Fruit fly (Drosophila melanogaster) whole organism, embryonic: ENCODE results near the gene IFT43.
A peak's percentile ranks its signal among the peaks of the same experiment; 100 is the strongest.

Experiments used
- Ada2b ChIP-seq: fragments of 200-800 bp; sonication (Bioruptor generic); IDR thresholded peaks from 2 replicates; pipeline ENCODE4 v1.3.6; 2022; ENCODE audit warnings: missing biosample characterization, missing genetic modification characterization
- Adf1 ChIP-seq: fragments of 200-800 bp; sonication (Bioruptor generic); IDR thresholded peaks from 2 replicates; pipeline ENCODE4 v1.3.6; 2022; ENCODE audit warnings: missing biosample characterization, missing genetic modification characterization
- Awh ChIP-seq: fragments of 200-800 bp; sonication (Bioruptor generic); IDR thresholded peaks from 2 replicates; pipeline ENCODE4, ENCODE4 v1.3.6; 2022; ENCODE audit warnings: missing biosample characterization, missing genetic modification characterization
- BEAF-32 ChIP-seq: fragments of 200-800 bp; sonication (Bioruptor generic); optimal IDR thresholded peaks from 3 replicates; lab custom pipeline; 2017; ENCODE audit warnings: missing biosample characterization, missing genetic modification characterization, mild to moderate bottlenecking, moderate library complexity, missing genetic modification reagents
- C15 ChIP-seq: fragments of 200-800 bp; sonication (Bioruptor generic); IDR thresholded peaks from 3 replicates; pipeline ENCODE4 v1.3.6; 2022; ENCODE audit warnings: missing biosample characterization, missing genetic modification characterization
- CG11696 ChIP-seq: fragments of 200-800 bp; sonication (Bioruptor generic); IDR thresholded peaks from 2 replicates; pipeline ENCODE4 v1.3.6; 2022; ENCODE audit warnings: missing biosample characterization, missing genetic modification characterization
- CG13624 ChIP-seq: fragments of 200-800 bp; sonication (Bioruptor generic); optimal IDR thresholded peaks from 2 replicates; lab custom pipeline; 2016; ENCODE audit warnings: missing biosample characterization, missing genetic modification characterization
- CG14860 ChIP-seq: fragments of 200-800 bp; sonication (Bioruptor generic); IDR thresholded peaks from 3 replicates; pipeline ENCODE4 v1.3.6; 2022; ENCODE audit warnings: missing biosample characterization, missing genetic modification characterization; ENCODE audit not compliant: partially characterized antibody
- CG16813 ChIP-seq: fragments of 200-800 bp; sonication (Bioruptor generic); IDR thresholded peaks from 3 replicates; pipeline ENCODE4 v1.3.6; 2022; ENCODE audit warnings: missing biosample characterization, missing genetic modification characterization; ENCODE audit not compliant: partially characterized antibody
- CG1832 ChIP-seq: fragments of 200-800 bp; sonication (Bioruptor generic); optimal IDR thresholded peaks from 2 replicates; lab custom pipeline; 2017; ENCODE audit warnings: missing biosample characterization, mild to moderate bottlenecking, missing genetic modification characterization, inconsistent platforms
- CG2116 ChIP-seq: fragments of 200-800 bp; sonication (Bioruptor generic); optimal IDR thresholded peaks from 3 replicates; lab custom pipeline; 2018; ENCODE audit warnings: missing biosample characterization, mild to moderate bottlenecking, missing genetic modification characterization
- CG2129 ChIP-seq: fragments of 200-800 bp; sonication (Bioruptor generic); IDR thresholded peaks from 2 replicates; pipeline ENCODE4 v1.3.6; 2022; ENCODE audit warnings: missing biosample characterization, missing genetic modification characterization; ENCODE audit not compliant: partially characterized antibody
- CG30431 ChIP-seq: fragments of 200-800 bp; sonication (Bioruptor generic); optimal IDR thresholded peaks from 2 replicates; lab custom pipeline; 2017; ENCODE audit warnings: missing biosample characterization, missing genetic modification characterization
- CG31441 ChIP-seq: fragments of 200-800 bp; sonication (Bioruptor generic); IDR thresholded peaks from 2 replicates; pipeline ENCODE4 v1.3.6; 2022; ENCODE audit warnings: missing biosample characterization, missing genetic modification characterization
- CG33557 ChIP-seq: fragments of 200-800 bp; sonication (Bioruptor generic); optimal IDR thresholded peaks from 2 replicates; lab custom pipeline; 2019; ENCODE audit warnings: missing biosample characterization, mild to moderate bottlenecking, missing genetic modification characterization, moderate library complexity
- CG34376 ChIP-seq: fragments of 200-800 bp; sonication (Bioruptor generic); optimal IDR thresholded peaks from 2 replicates; lab custom pipeline; 2018; ENCODE audit warnings: missing biosample characterization, mild to moderate bottlenecking, missing genetic modification characterization
- CG4360 ChIP-seq: fragments of 200-800 bp; sonication (Bioruptor generic); IDR thresholded peaks from 2 replicates; pipeline ENCODE4 v1.3.6; 2022; ENCODE audit warnings: missing biosample characterization, missing genetic modification characterization
- CG43689 ChIP-seq: fragments of 200-800 bp; sonication (Bioruptor generic); IDR thresholded peaks from 2 replicates; pipeline ENCODE4 v1.3.6; 2022; ENCODE audit warnings: missing biosample characterization, missing genetic modification characterization
- CG4617 ChIP-seq: fragments of 200-800 bp; sonication (Bioruptor generic); optimal IDR thresholded peaks from 3 replicates; lab custom pipeline; 2016; ENCODE audit warnings: missing biosample characterization, missing genetic modification characterization, borderline replicate concordance
- CG6272 ChIP-seq: fragments of 200-800 bp; sonication (Bioruptor generic); IDR thresholded peaks from 2 replicates; pipeline ENCODE4 v1.3.6; 2022; ENCODE audit warnings: missing biosample characterization, missing genetic modification characterization
- CG7556 ChIP-seq: fragments of 200-800 bp; sonication (Bioruptor generic); optimal IDR thresholded peaks from 2 replicates; lab custom pipeline; 2017; ENCODE audit warnings: missing biosample characterization, mild to moderate bottlenecking, missing genetic modification characterization
- CG7745 ChIP-seq: fragments of 200-800 bp; sonication (Bioruptor generic); optimal IDR thresholded peaks from 2 replicates; lab custom pipeline; 2018; ENCODE audit warnings: missing biosample characterization, mild to moderate bottlenecking, missing genetic modification characterization, moderate library complexity
- CG8359 ChIP-seq: fragments of 200-800 bp; sonication (Bioruptor generic); optimal IDR thresholded peaks from 2 replicates; lab custom pipeline; 2017; ENCODE audit warnings: missing biosample characterization, mild to moderate bottlenecking, missing genetic modification characterization, borderline replicate concordance
- CG9215 ChIP-seq: fragments of 200-800 bp; sonication (Bioruptor generic); IDR thresholded peaks from 2 replicates; pipeline ENCODE4 v1.3.6; 2022; ENCODE audit warnings: missing biosample characterization, missing genetic modification characterization
- CG9797 ChIP-seq: fragments of 200-800 bp; sonication (Bioruptor generic); optimal IDR thresholded peaks from 3 replicates; lab custom pipeline; 2018; ENCODE audit warnings: missing biosample characterization, mild to moderate bottlenecking, missing genetic modification characterization
- Dad ChIP-seq: fragments of 200-800 bp; sonication (Bioruptor generic); optimal IDR thresholded peaks from 3 replicates; lab custom pipeline; 2016; ENCODE audit warnings: missing biosample characterization, missing genetic modification characterization
- Elba2 ChIP-seq: fragments of 200-800 bp; sonication (Bioruptor generic); optimal IDR thresholded peaks from 3 replicates; lab custom pipeline; 2016; ENCODE audit warnings: missing biosample characterization, missing genetic modification characterization
- Lim3 ChIP-seq: fragments of 200-800 bp; sonication (Bioruptor generic); IDR thresholded peaks from 2 replicates; pipeline ENCODE4 v1.3.6; 2022; ENCODE audit warnings: missing biosample characterization, missing genetic modification characterization
- MESR4 ChIP-seq: fragments of 200-800 bp; sonication (Bioruptor generic); optimal IDR thresholded peaks from 2 replicates; lab custom pipeline; 2018; ENCODE audit warnings: missing biosample characterization, mild to moderate bottlenecking, missing genetic modification characterization, moderate library complexity
- Opbp ChIP-seq: fragments of 200-800 bp; sonication (Bioruptor generic); IDR thresholded peaks from 3 replicates; pipeline ENCODE4 v1.3.6; 2022; ENCODE audit warnings: missing biosample characterization, missing genetic modification characterization; ENCODE audit not compliant: partially characterized antibody
- Ptx1 ChIP-seq: fragments of 200-800 bp; sonication (Bioruptor generic); IDR thresholded peaks from 2 replicates; pipeline ENCODE4 v1.3.6; 2022; ENCODE audit warnings: missing biosample characterization, missing genetic modification characterization
- Scr ChIP-seq: fragments of 200-800 bp; sonication (Bioruptor generic); IDR thresholded peaks from 2 replicates; pipeline ENCODE4 v1.3.6; 2022; ENCODE audit warnings: missing biosample characterization, missing genetic modification characterization; ENCODE audit not compliant: partially characterized antibody
- aop ChIP-seq: fragments of 200-800 bp; sonication (Bioruptor generic); IDR thresholded peaks from 2 replicates; pipeline ENCODE4 v1.3.6; 2022; ENCODE audit warnings: missing biosample characterization, missing genetic modification characterization
- ap ChIP-seq: fragments of 200-800 bp; sonication (Bioruptor generic); IDR thresholded peaks from 2 replicates; pipeline ENCODE4 v1.3.6; 2022; ENCODE audit warnings: missing biosample characterization, missing genetic modification characterization
- ato ChIP-seq: fragments of 200-800 bp; sonication (Bioruptor generic); IDR thresholded peaks from 2 replicates; pipeline ENCODE4 v1.3.6; 2022; ENCODE audit warnings: missing biosample characterization, missing genetic modification characterization; ENCODE audit not compliant: partially characterized antibody
- chm ChIP-seq: fragments of 200-800 bp; sonication (Bioruptor generic); IDR thresholded peaks from 2 replicates; pipeline ENCODE4 v1.3.6; 2022; ENCODE audit warnings: missing biosample characterization, missing genetic modification characterization
- chn ChIP-seq: fragments of 200-800 bp; sonication (Bioruptor generic); optimal IDR thresholded peaks from 2 replicates; lab custom pipeline; 2016; ENCODE audit warnings: missing biosample characterization, missing genetic modification characterization
- dpn ChIP-seq, 2 experiments: fragments of 200-800 bp; sonication (Bioruptor generic); optimal IDR thresholded peaks; 3 replicates each; lab custom pipeline; 2016; ENCODE audit warnings: missing biosample characterization in 2 of 2, missing genetic modification characterization in 2 of 2
- fd64A ChIP-seq: fragments of 200-800 bp; sonication (Bioruptor generic); optimal IDR thresholded peaks from 3 replicates; lab custom pipeline; 2018; ENCODE audit warnings: missing biosample characterization, mild to moderate bottlenecking, missing genetic modification characterization
- grn ChIP-seq: fragments of 200-800 bp; sonication (Bioruptor generic); optimal IDR thresholded peaks from 3 replicates; lab custom pipeline; 2017; ENCODE audit warnings: missing biosample characterization, missing genetic modification characterization
- gsb ChIP-seq: fragments of 200-800 bp; sonication (Bioruptor generic); IDR thresholded peaks from 2 replicates; pipeline ENCODE4 v1.3.6; 2022; ENCODE audit warnings: missing biosample characterization, missing genetic modification characterization
- h ChIP-seq: fragments of >200 bp; optimal IDR thresholded peaks from 2 replicates; lab custom pipeline; 2017
- mam ChIP-seq: fragments of 200-800 bp; sonication (Bioruptor generic); optimal IDR thresholded peaks from 3 replicates; lab custom pipeline; 2016; ENCODE audit warnings: missing biosample characterization, missing genetic modification characterization
- rib ChIP-seq: fragments of 200-800 bp; sonication (Bioruptor generic); IDR thresholded peaks from 2 replicates; pipeline ENCODE4 v1.3.6; 2022; ENCODE audit warnings: missing biosample characterization, missing genetic modification characterization
- row ChIP-seq: fragments of 200-800 bp; sonication (Bioruptor generic); IDR thresholded peaks from 3 replicates; pipeline ENCODE4 v1.3.6; 2022; ENCODE audit warnings: missing biosample characterization, missing genetic modification characterization
- sens-2 ChIP-seq: fragments of 200-800 bp; sonication (Bioruptor generic); IDR thresholded peaks from 2 replicates; pipeline ENCODE4 v1.3.6; 2022; ENCODE audit warnings: missing biosample characterization, missing genetic modification characterization
- sna ChIP-seq: fragments of 200-800 bp; sonication (Bioruptor generic); IDR thresholded peaks from 2 replicates; pipeline ENCODE4 v1.3.6; 2022; ENCODE audit warnings: missing biosample characterization, missing genetic modification characterization; ENCODE audit not compliant: partially characterized antibody
- tgo ChIP-seq: fragments of 200-800 bp; sonication (Bioruptor generic); IDR thresholded peaks from 3 replicates; pipeline ENCODE4 v1.3.6; 2022; ENCODE audit warnings: missing biosample characterization, missing genetic modification characterization
- tna ChIP-seq: fragments of 200-800 bp; sonication (Bioruptor generic); IDR thresholded peaks from 2 replicates; pipeline ENCODE4 v1.3.6; 2022; ENCODE audit warnings: missing biosample characterization, missing genetic modification characterization; ENCODE audit not compliant: partially characterized antibody
- twi ChIP-seq: fragments of 200-800 bp; optimal IDR thresholded peaks from 2 replicates; lab custom pipeline; 2019; ENCODE audit warnings: missing biosample characterization, mild to moderate bottlenecking, missing genetic modification characterization, moderate library complexity
- wek ChIP-seq: fragments of 200-800 bp; sonication (Bioruptor generic); optimal IDR thresholded peaks from 3 replicates; lab custom pipeline; 2018; ENCODE audit warnings: missing biosample characterization, mild to moderate bottlenecking, missing genetic modification characterization, moderate library complexity

The IFT43 gene

DNA sequence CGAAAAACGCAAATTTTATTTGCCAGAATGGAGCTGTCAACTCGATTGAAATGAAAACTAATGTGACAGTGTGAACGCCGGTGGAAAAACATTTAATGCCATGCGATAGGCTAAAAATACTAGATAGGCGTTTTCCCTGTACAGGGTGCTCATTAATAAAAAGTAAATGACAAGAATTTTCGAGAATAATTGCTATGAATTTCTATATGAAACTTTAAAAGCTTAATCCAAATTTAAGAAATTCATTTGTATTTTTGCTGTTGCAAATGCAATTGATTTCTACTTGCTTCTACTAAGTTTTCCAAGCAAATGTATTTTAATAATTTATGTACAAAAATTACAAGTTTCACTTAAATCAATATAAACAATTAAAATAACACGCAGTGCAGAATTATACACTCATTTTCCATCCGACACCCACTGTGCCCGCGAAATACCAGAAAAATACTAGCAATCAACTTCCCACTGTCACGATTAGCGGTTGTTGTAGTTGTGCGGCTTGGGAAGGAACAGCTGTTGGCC lies 27.1 kb upstream of the IFT43 start, which contains the start of gene Pih1D1 (continued):
- TF ChIP-seq CG34376 (GFP tag; lab: Kevin White, UChicago) (peak; percentile 84), Elba2 (GFP tag; lab: Kevin White, UChicago) (peak; percentile 73), CG16813 (GFP tag; lab: Robert Waterston, UW) (no peak), CG8359 (GFP tag; lab: Kevin White, UChicago) (peak; percentile 84), sna (GFP tag; lab: Robert Waterston, UW) (no peak), rib (peak; percentile 92), Lim3 (GFP tag; lab: Robert Waterston, UW) (peak; percentile 91), MESR4 (GFP tag; lab: Kevin White, UChicago) (no peak), mam (peak; percentile 96), tgo (peak; percentile 97), twi (tag; lab: Kevin White, UChicago) (peak; percentile 93), wek (GFP tag; lab: Kevin White, UChicago) (no peak), CG9215 (peak; percentile 96), h (lab: Kevin White, UChicago) (no peak), CG11696 (GFP tag; lab: Robert Waterston, UW) (peak; percentile 78), CG13624 (GFP tag; lab: Kevin White, UChicago) (peak; percentile 91), CG1832 (GFP tag; lab: Kevin White, UChicago) (no peak), CG43689 (GFP tag; lab: Robert Waterston, UW) (peak; percentile 90), Awh (peak; percentile 90), BEAF-32 (GFP tag; lab: Kevin White, UChicago) (peak; percentile 62), chn (GFP tag; lab: Kevin White, UChicago) (peak; percentile 94), CG7556 (GFP tag; lab: Kevin White, UChicago) (peak; percentile 93), fd64A (peak; percentile 45), chm (GFP tag; lab: Robert Waterston, UW) (peak; percentile 76), CG4360 (GFP tag; lab: Robert Waterston, UW) (peak; percentile 66), sens-2 (GFP tag; lab: Robert Waterston, UW) (peak; percentile 87), ato (GFP tag; lab: Robert Waterston, UW) (no peak), CG7745 (tag; lab: Kevin White, UChicago) (no peak), Opbp (GFP tag; lab: Robert Waterston, UW) (no peak), gsb (GFP tag; lab: Robert Waterston, UW) (peak; percentile 76), dpn (GFP tag; optimal IDR thresholded peaks at IDR 0.05; lab: Kevin White, UChicago) (peak; percentile 94 to 95), row (GFP tag; lab: Robert Waterston, UW) (peak; percentile 96), CG30431 (GFP tag; lab: Kevin White, UChicago) (peak; percentile 92), CG2129 (no peak), CG14860 (no peak), Scr (GFP tag; lab: Robert Waterston, UW) (no peak), aop (GFP tag; lab: Robert Waterston, UW) (0 out of 2 replicates have a peak, but pooled peaks have one; percentile 43), CG31441 (GFP tag; lab: Robert Waterston, UW) (no peak; the same call in 1 of the 2 replicates), C15 (GFP tag; lab: Robert Waterston, UW) (peak; percentile 91; the same call in 2 of the 3 replicates), CG33557 (GFP tag; lab: Kevin White, UChicago) (peak; percentile 91), ap (peak; percentile 91), CG2116 (peak; percentile 80), Adf1 (GFP tag; lab: Robert Waterston, UW) (peak; percentile 73), CG6272 (peak; percentile 94), grn (GFP tag; lab: Kevin White, UChicago) (no peak), CG9797 (GFP tag; lab: Kevin White, UChicago) (peak; percentile 82), CG4617 (GFP tag; lab: Kevin White, UChicago) (peak; percentile 89), Dad (GFP tag; lab: Kevin White, UChicago) (peak; percentile 79), Ptx1 (GFP tag; lab: Robert Waterston, UW) (peak; percentile 97), tna (GFP tag; lab: Robert Waterston, UW) (no peak), Ada2b (GFP tag; lab: Robert Waterston, UW) (peak; percentile 92)
